Fruit fly (Drosophila melanogaster) Kc167 (cell line): Measurements from ENCODE around the gene Spc25.

ENCODE experiments used
- Myc ChIP-seq: fragments of >200 bp; optimal IDR thresholded peaks from 2 replicates; lab custom pipeline; 2017; ENCODE audit warnings: missing external identifiers
- Sin3A ChIP-seq: fragments of >200 bp; optimal IDR thresholded peaks from 2 replicates; lab custom pipeline; 2018; ENCODE audit warnings: missing external identifiers
- h ChIP-seq: fragments of >200 bp; optimal IDR thresholded peaks from 3 replicates; lab custom pipeline; 2018; ENCODE audit warnings: missing external identifiers
- insv ChIP-seq: fragments of >200 bp; optimal IDR thresholded peaks from 3 replicates; lab custom pipeline; 2018; ENCODE audit warnings: missing external identifiers
- psq ChIP-seq: fragments of >200 bp; optimal IDR thresholded peaks from 2 replicates; lab custom pipeline; 2017; ENCODE audit warnings: missing external identifiers
- ttk ChIP-seq: sonication (Bioruptor generic); optimal IDR thresholded peaks from 2 replicates; lab custom pipeline; 2017; ENCODE audit warnings: missing external identifiers

- no peak for TF ChIP-seq Sin3A (lab: Kevin White, UChicago)
- TF ChIP-seq h (lab: Kevin White, UChicago): no peak
- no peak for TF ChIP-seq ttk (lab: Kevin White, UChicago)
- no peak for TF ChIP-seq Myc (lab: Kevin White, UChicago)
- no peak for TF ChIP-seq psq
- no peak for TF ChIP-seq insv (lab: Kevin White, UChicago)
Measured at dm6 chr3R:12993018-12993417, 31.5 kb downstream of the Spc25 start, which contains the start of gene yellow-f.
